Worm (Caenorhabditis elegans) whole organism, L4 larva: ENCODE results near the gene lit-1.

ENCODE experiments used
- F26F4.8 ChIP-seq: fragments of 200-800 bp; sonication (Bioruptor generic); conservative IDR thresholded peaks from 2 replicates; pipeline ENCODE4 v1.3.6; 2022; ENCODE audit warnings: missing genetic modification characterization, missing compliant biosample characterization
- lin-15B ChIP-seq: fragments of 150-350 bp; sonication (generic microtip); optimal IDR thresholded peaks from 3 replicates; lab custom pipeline; 2014; ENCODE audit warnings: missing biosample characterization, missing genetic modification characterization
- madf-5 ChIP-seq, 2 experiments: fragments of 200-800 bp; sonication (Bioruptor generic); IDR thresholded peaks; 2 replicates each; pipeline ENCODE4 v1.3.6; 2022; ENCODE audit warnings: missing compliant biosample characterization in 2 of 2, missing genetic modification characterization in 2 of 2
- mxl-3 ChIP-seq: fragments of 200-800 bp; sonication (Bioruptor generic); optimal IDR thresholded peaks from 2 replicates; lab custom pipeline; 2018; ENCODE audit warnings: mild to moderate bottlenecking, missing genetic modification characterization, missing compliant biosample characterization

DNA sequence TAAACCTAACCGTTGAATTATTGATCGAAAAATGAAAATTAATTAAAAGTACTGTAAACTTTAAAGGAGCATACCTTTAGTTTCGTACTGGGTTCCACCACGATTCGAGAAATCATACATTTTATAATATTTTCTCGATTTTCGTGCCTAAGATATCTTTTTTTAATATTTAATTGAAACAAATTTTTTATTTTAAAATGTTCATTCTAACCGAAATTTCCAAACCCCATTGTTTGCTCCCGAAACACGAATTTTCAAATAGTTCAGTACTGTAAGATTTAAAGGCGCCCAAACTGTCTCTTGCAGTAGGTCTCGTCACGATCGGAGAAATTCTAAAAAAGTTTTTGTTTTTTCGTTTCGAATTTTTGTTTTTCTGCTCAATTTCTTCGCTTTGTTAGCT, 13.2 kb downstream of the lit-1 start:
- TF ChIP-seq F26F4.8 (GFP tag; lab: Robert Waterston, UW), result no peak
- no peak for TF ChIP-seq mxl-3
- TF ChIP-seq lin-15B, result no peak
- no peak for TF ChIP-seq madf-5 (GFP tag; IDR thresholded peaks at IDR 0.05; lab: Robert Waterston, UW)
